Fruit fly (Drosophila melanogaster) whole organism, embryonic: ENCODE data around the gene CG42716.

Experiments used
- Bgb ChIP-seq: fragments of 200-800 bp; sonication (Bioruptor generic); IDR thresholded peaks from 2 replicates; pipeline ENCODE4 v1.3.6; 2022; ENCODE audit warnings: missing biosample characterization, missing genetic modification characterization; ENCODE audit not compliant: partially characterized antibody
- CG11723 ChIP-seq: fragments of 200-800 bp; sonication (Bioruptor generic); optimal IDR thresholded peaks from 2 replicates; lab custom pipeline; 2017; ENCODE audit warnings: missing biosample characterization, mild to moderate bottlenecking, missing genetic modification characterization
- CG12071 ChIP-seq: fragments of 200-800 bp; sonication (Bioruptor generic); optimal IDR thresholded peaks from 3 replicates; lab custom pipeline; 2018; ENCODE audit warnings: missing biosample characterization, mild to moderate bottlenecking, missing genetic modification characterization
- CG13624 ChIP-seq: fragments of 200-800 bp; sonication (Bioruptor generic); optimal IDR thresholded peaks from 2 replicates; lab custom pipeline; 2016; ENCODE audit warnings: missing biosample characterization, missing genetic modification characterization
- CG14441 ChIP-seq: fragments of 200-800 bp; sonication (Bioruptor generic); IDR thresholded peaks from 2 replicates; pipeline ENCODE4 v1.3.6; 2022; ENCODE audit warnings: missing biosample characterization, missing genetic modification characterization
- CG16863 ChIP-seq: fragments of 200-800 bp; sonication (Bioruptor generic); optimal IDR thresholded peaks from 3 replicates; lab custom pipeline; 2016; ENCODE audit warnings: missing biosample characterization, missing genetic modification characterization
- CG17186 ChIP-seq: fragments of 200-800 bp; sonication (Bioruptor generic); optimal IDR thresholded peaks from 3 replicates; lab custom pipeline; 2017; ENCODE audit warnings: missing biosample characterization, missing genetic modification reagents, missing genetic modification characterization
- CG17359 ChIP-seq: fragments of 200-800 bp; sonication (Bioruptor generic); optimal IDR thresholded peaks from 3 replicates; lab custom pipeline; 2018; ENCODE audit warnings: missing biosample characterization, mild to moderate bottlenecking, missing genetic modification characterization, moderate library complexity
- CG17612 ChIP-seq: fragments of 200-800 bp; sonication (Bioruptor generic); IDR thresholded peaks from 2 replicates; pipeline ENCODE4 v1.3.6; 2022; ENCODE audit warnings: missing biosample characterization, missing genetic modification characterization
- CG2889 ChIP-seq: fragments of 200-800 bp; sonication (Bioruptor generic); IDR thresholded peaks from 3 replicates; pipeline ENCODE4 v1.3.6; 2022; ENCODE audit warnings: missing biosample characterization, missing genetic modification characterization
- CG34422 ChIP-seq: fragments of 200-800 bp; sonication (Bioruptor generic); IDR thresholded peaks from 3 replicates; pipeline ENCODE4 v1.3.6; 2022; ENCODE audit warnings: missing biosample characterization, missing genetic modification characterization
- CG7786 ChIP-seq: fragments of 200-800 bp; sonication (Bioruptor generic); optimal IDR thresholded peaks from 2 replicates; lab custom pipeline; 2016; ENCODE audit warnings: missing biosample characterization, missing genetic modification characterization
- CG7928 ChIP-seq: fragments of 200-800 bp; sonication (Bioruptor generic); optimal IDR thresholded peaks from 2 replicates; lab custom pipeline; 2017; ENCODE audit warnings: missing biosample characterization, mild to moderate bottlenecking, missing genetic modification characterization
- CG7987 ChIP-seq: fragments of 200-800 bp; sonication (Bioruptor generic); optimal IDR thresholded peaks from 2 replicates; lab custom pipeline; 2018; ENCODE audit warnings: missing biosample characterization, mild to moderate bottlenecking, missing genetic modification characterization, moderate library complexity
- CG8924 ChIP-seq: fragments of 200-800 bp; optimal IDR thresholded peaks from 3 replicates; lab custom pipeline; 2019; ENCODE audit warnings: missing biosample characterization, mild to moderate bottlenecking, missing genetic modification characterization, moderate library complexity
- CG9817 ChIP-seq: fragments of 200-800 bp; sonication (Bioruptor generic); optimal IDR thresholded peaks from 2 replicates; lab custom pipeline; 2018; ENCODE audit warnings: missing biosample characterization, mild to moderate bottlenecking, missing genetic modification characterization, moderate library complexity
- Doc3 ChIP-seq: fragments of 200-800 bp; sonication (Bioruptor generic); IDR thresholded peaks from 3 replicates; pipeline ENCODE4 v1.3.6; 2022; ENCODE audit warnings: missing biosample characterization, missing genetic modification characterization; ENCODE audit not compliant: partially characterized antibody
- Eip74EF ChIP-seq, 2 experiments: fragments of 200-800 bp in 1 of 2; fragments of >200 bp in 1 of 2; sonication (Bioruptor generic) in 1 of 2; optimal IDR thresholded peaks; 2 replicates each; lab custom pipeline; 2017 to 2019; ENCODE audit warnings: missing biosample characterization in 2 of 2, missing genetic modification characterization in 2 of 2, mild to moderate bottlenecking in 1 of 2, moderate library complexity in 1 of 2
- Fer3 ChIP-seq: fragments of 200-800 bp; sonication (Bioruptor generic); optimal IDR thresholded peaks from 2 replicates; lab custom pipeline; 2018; ENCODE audit warnings: missing biosample characterization, mild to moderate bottlenecking, missing genetic modification characterization, moderate library complexity
- Lim3 ChIP-seq: fragments of 200-800 bp; sonication (Bioruptor generic); IDR thresholded peaks from 2 replicates; pipeline ENCODE4 v1.3.6; 2022; ENCODE audit warnings: missing biosample characterization, missing genetic modification characterization
- Meics ChIP-seq: fragments of 200-800 bp; sonication (Bioruptor generic); optimal IDR thresholded peaks from 2 replicates; lab custom pipeline; 2017; ENCODE audit warnings: missing biosample characterization, mild to moderate bottlenecking, missing genetic modification characterization
- Myb ChIP-seq: fragments of 200-800 bp; sonication (Bioruptor generic); optimal IDR thresholded peaks from 2 replicates; lab custom pipeline; 2016; ENCODE audit warnings: missing biosample characterization, missing genetic modification characterization
- Optix ChIP-seq: fragments of 200-800 bp; sonication (Bioruptor generic); IDR thresholded peaks from 3 replicates; pipeline ENCODE4 v1.3.6; 2022; ENCODE audit warnings: missing biosample characterization, missing genetic modification characterization
- chinmo ChIP-seq: fragments of 200-800 bp; sonication (Bioruptor generic); IDR thresholded peaks from 4 replicates; pipeline ENCODE4 v1.3.6; 2022; ENCODE audit warnings: missing biosample characterization, missing genetic modification characterization; ENCODE audit not compliant: partially characterized antibody
- croc ChIP-seq: fragments of 200-800 bp; sonication (Bioruptor generic); conservative IDR thresholded peaks from 3 replicates; pipeline ENCODE4 v1.3.6; 2022; ENCODE audit warnings: missing biosample characterization, missing genetic modification characterization
- crol ChIP-seq: fragments of 200-800 bp; sonication (Bioruptor generic); IDR thresholded peaks from 2 replicates; pipeline ENCODE4 v1.3.6; 2022; ENCODE audit warnings: missing biosample characterization, missing genetic modification characterization
- dan ChIP-seq: fragments of 200-800 bp; sonication (Bioruptor generic); IDR thresholded peaks from 2 replicates; pipeline ENCODE4 v1.3.6; 2022; ENCODE audit warnings: missing biosample characterization, missing genetic modification characterization
- disco-r ChIP-seq: fragments of 200-800 bp; sonication (Bioruptor generic); optimal IDR thresholded peaks from 2 replicates; lab custom pipeline; 2016; ENCODE audit warnings: missing biosample characterization, missing genetic modification characterization
- dm ChIP-seq: fragments of 200-800 bp; sonication (Bioruptor generic); optimal IDR thresholded peaks from 3 replicates; lab custom pipeline; 2016; ENCODE audit warnings: missing biosample characterization, missing genetic modification characterization
- emc ChIP-seq: fragments of 200-800 bp; sonication (Bioruptor generic); optimal IDR thresholded peaks from 2 replicates; lab custom pipeline; 2016; ENCODE audit warnings: missing biosample characterization, missing genetic modification characterization
- gro ChIP-seq: fragments of 200-800 bp; sonication (Bioruptor generic); optimal IDR thresholded peaks from 2 replicates; lab custom pipeline; 2016; ENCODE audit warnings: missing biosample characterization, missing genetic modification characterization
- gt ChIP-seq: fragments of 200-800 bp; sonication (Bioruptor generic); IDR thresholded peaks from 2 replicates; pipeline ENCODE4 v1.3.6; 2022; ENCODE audit warnings: missing biosample characterization, missing genetic modification characterization
- hb ChIP-seq: fragments of 200-800 bp; sonication (Bioruptor generic); IDR thresholded peaks from 3 replicates; pipeline ENCODE4 v1.3.6; 2022; ENCODE audit warnings: missing biosample characterization, missing genetic modification characterization; ENCODE audit not compliant: partially characterized antibody
- hbn ChIP-seq: fragments of 200-800 bp; sonication (Bioruptor generic); IDR thresholded peaks from 2 replicates; pipeline ENCODE4 v1.3.6; 2022; ENCODE audit warnings: missing biosample characterization, missing genetic modification characterization; ENCODE audit not compliant: partially characterized antibody
- inv ChIP-seq: fragments of 200-800 bp; sonication (Bioruptor generic); IDR thresholded peaks from 2 replicates; pipeline ENCODE4 v1.3.6; 2022; ENCODE audit warnings: missing biosample characterization, missing genetic modification characterization; ENCODE audit not compliant: partially characterized antibody
- jumu ChIP-seq: fragments of 200-800 bp; sonication (Bioruptor generic); optimal IDR thresholded peaks from 3 replicates; lab custom pipeline; 2016; ENCODE audit warnings: missing biosample characterization, missing genetic modification characterization
- lbe ChIP-seq: fragments of 200-800 bp; sonication (Bioruptor generic); optimal IDR thresholded peaks from 2 replicates; lab custom pipeline; 2016; ENCODE audit warnings: missing biosample characterization, mild to moderate bottlenecking, missing genetic modification characterization
- lilli ChIP-seq: fragments of 200-800 bp; sonication (Bioruptor generic); optimal IDR thresholded peaks from 3 replicates; lab custom pipeline; 2016; ENCODE audit warnings: missing biosample characterization, missing genetic modification characterization
- lola ChIP-seq, 3 experiments: fragments of >200 bp in 2 of 3; fragments of 200-800 bp in 1 of 3; sonication (Bioruptor generic) in 1 of 3; optimal IDR thresholded peaks; 2 replicates each; lab custom pipeline; 2017 to 2019; ENCODE audit warnings: missing biosample characterization in 3 of 3, missing genetic modification characterization in 3 of 3, mild to moderate bottlenecking in 1 of 3, moderate library complexity in 1 of 3
- mirr ChIP-seq: fragments of 200-800 bp; sonication (Bioruptor generic); optimal IDR thresholded peaks from 3 replicates; lab custom pipeline; 2018; ENCODE audit warnings: missing biosample characterization, mild to moderate bottlenecking, missing genetic modification characterization
- nom ChIP-seq: fragments of 200-800 bp; sonication (Bioruptor generic); optimal IDR thresholded peaks from 2 replicates; lab custom pipeline; 2017; ENCODE audit warnings: missing biosample characterization, missing genetic modification characterization, mild to moderate bottlenecking, moderate library complexity, missing genetic modification reagents
- org-1 ChIP-seq: fragments of 200-800 bp; sonication (Bioruptor generic); optimal IDR thresholded peaks from 2 replicates; lab custom pipeline; 2017; ENCODE audit warnings: missing biosample characterization, missing genetic modification characterization
- pan ChIP-seq, 4 experiments: fragments of >200 bp in 3 of 4; fragments of 200-800 bp in 1 of 4; sonication (Bioruptor generic) in 1 of 4; optimal IDR thresholded peaks in 3 of 4; IDR thresholded peaks in 1 of 4; 2 replicates each; pipeline versions ENCODE4 v1.3.6 to Lab custom; 2017 to 2022; ENCODE audit warnings: missing biosample characterization in 2 of 4, missing genetic modification characterization in 2 of 4, mixed read lengths in 1 of 4
- pfk ChIP-seq: fragments of 200-800 bp; sonication (Bioruptor generic); optimal IDR thresholded peaks from 2 replicates; lab custom pipeline; 2018; ENCODE audit warnings: missing biosample characterization, mild to moderate bottlenecking, missing genetic modification characterization, moderate library complexity
- pita ChIP-seq: fragments of 200-800 bp; sonication (Bioruptor generic); optimal IDR thresholded peaks from 2 replicates; lab custom pipeline; 2017; ENCODE audit warnings: missing biosample characterization, mild to moderate bottlenecking, missing genetic modification characterization
- run ChIP-seq: fragments of 200-800 bp; sonication (Bioruptor generic); optimal IDR thresholded peaks from 3 replicates; lab custom pipeline; 2018; ENCODE audit warnings: missing biosample characterization, mild to moderate bottlenecking, missing genetic modification characterization
- seq ChIP-seq: fragments of 200-800 bp; sonication (Bioruptor generic); IDR thresholded peaks from 2 replicates; pipeline ENCODE4 v1.3.6; 2022; ENCODE audit warnings: missing biosample characterization, missing genetic modification characterization
- sqz ChIP-seq: fragments of 200-800 bp; sonication (Bioruptor generic); optimal IDR thresholded peaks from 3 replicates; lab custom pipeline; 2018; ENCODE audit warnings: missing biosample characterization, mild to moderate bottlenecking, missing genetic modification characterization
- trem ChIP-seq: fragments of 200-800 bp; optimal IDR thresholded peaks from 3 replicates; lab custom pipeline; 2019; ENCODE audit warnings: missing biosample characterization, mild to moderate bottlenecking, missing genetic modification characterization, moderate library complexity
- vvl ChIP-seq: fragments of 200-800 bp; sonication (Bioruptor generic); IDR thresholded peaks from 2 replicates; pipeline ENCODE4 v1.3.6; 2022; ENCODE audit warnings: missing biosample characterization, missing genetic modification characterization

CG42716 gene

DNA sequence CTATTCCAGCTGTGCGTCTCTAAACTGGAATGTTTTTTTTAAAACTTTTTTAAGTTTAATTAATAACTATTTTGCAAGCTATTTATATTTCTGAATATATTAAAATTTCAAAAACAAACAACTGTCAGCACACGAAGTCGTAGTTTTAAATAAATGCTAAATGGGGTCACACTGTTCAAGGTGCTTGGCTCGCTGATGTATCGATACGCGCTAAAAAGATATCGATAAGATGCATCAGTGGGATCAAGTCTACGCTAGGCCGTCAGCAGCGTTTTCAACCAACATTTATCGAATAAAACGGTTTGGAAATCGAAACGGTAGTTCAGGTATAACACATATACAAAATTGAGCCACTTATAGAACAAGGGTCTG, 17.3 kb downstream of the CG42716 start, which contains the start of gene Diap1 (continued):
- TF ChIP-seq CG7928 (GFP tag; lab: Kevin White, UChicago) (no peak), lbe (GFP tag; lab: Kevin White, UChicago) (no peak), CG34422 (GFP tag; lab: Robert Waterston, UW) (no peak), lola (GFP tag; optimal IDR thresholded peaks at IDR 0.05; lab: Kevin White, UChicago) (no peak), Doc3 (GFP tag; lab: Robert Waterston, UW) (peak; percentile 85), sqz (GFP tag; lab: Kevin White, UChicago) (no peak), gt (GFP tag; lab: Robert Waterston, UW) (no peak), CG11723 (GFP tag; lab: Kevin White, UChicago) (no peak), Myb (GFP tag; lab: Kevin White, UChicago) (peak; percentile 79), crol (GFP tag; lab: Robert Waterston, UW) (no peak; the same call in 1 of the 2 replicates), pan (optimal IDR thresholded peaks at IDR 0.05; lab: Kevin White, UChicago) (no peak), pan (GFP tag; optimal IDR thresholded peaks at IDR 0.05 in 1 of 2, IDR thresholded peaks at IDR 0.05 in 1 of 2) (no peak), chinmo (GFP tag; lab: Robert Waterston, UW) (peak; percentile 40; the same call in 1 of the 4 replicates), inv (GFP tag; lab: Robert Waterston, UW) (peak; percentile 84), disco-r (GFP tag; lab: Kevin White, UChicago) (no peak), jumu (GFP tag; lab: Kevin White, UChicago) (no peak), Meics (GFP tag; lab: Kevin White, UChicago) (no peak), seq (GFP tag; lab: Robert Waterston, UW) (0 out of 2 replicates have a peak, but pooled peaks have one; percentile 3), CG2889 (no peak), CG8924 (tag; lab: Kevin White, UChicago) (no peak), pfk (GFP tag; lab: Kevin White, UChicago) (peak; percentile 64), CG16863 (GFP tag; lab: Kevin White, UChicago) (no peak), Eip74EF (GFP tag; optimal IDR thresholded peaks at IDR 0.05; lab: Kevin White, UChicago) (no peak), gro (GFP tag; lab: Kevin White, UChicago) (peak; percentile 4), org-1 (GFP tag; lab: Kevin White, UChicago) (no peak), Bgb (GFP tag; lab: Robert Waterston, UW) (peak; percentile 95), hbn (GFP tag; lab: Robert Waterston, UW) (peak; percentile 82), CG17186 (peak; percentile 41), pita (peak; percentile 87), trem (peak; percentile 76), emc (GFP tag; lab: Kevin White, UChicago) (no peak), CG13624 (GFP tag; lab: Kevin White, UChicago) (peak; percentile 50), dm (no peak), CG14441 (no peak; the same call in 1 of the 2 replicates), hb (peak; percentile 89), croc (no peak), nom (GFP tag; lab: Kevin White, UChicago) (no peak), CG17359 (tag; lab: Kevin White, UChicago) (no peak), lilli (GFP tag; lab: Kevin White, UChicago) (peak; percentile 14), vvl (GFP tag; lab: Robert Waterston, UW) (peak; percentile 76), dan (GFP tag; lab: Robert Waterston, UW) (no peak), mirr (no peak), CG17612 (GFP tag; lab: Robert Waterston, UW) (no peak), Lim3 (GFP tag; lab: Robert Waterston, UW) (no peak), Fer3 (tag; lab: Kevin White, UChicago) (no peak), CG9817 (tag; lab: Kevin White, UChicago) (peak; percentile 17), run (tag; lab: Kevin White, UChicago) (no peak), Optix (GFP tag; lab: Robert Waterston, UW) (no peak), CG12071 (GFP tag; lab: Kevin White, UChicago) (no peak), CG7987 (GFP tag; lab: Kevin White, UChicago) (peak; percentile 34), CG7786 (GFP tag; lab: Kevin White, UChicago) (no peak)
